Fruit fly (Drosophila melanogaster): ENCODE measurements around the gene rdgB.

Gene rdgB

DNA sequence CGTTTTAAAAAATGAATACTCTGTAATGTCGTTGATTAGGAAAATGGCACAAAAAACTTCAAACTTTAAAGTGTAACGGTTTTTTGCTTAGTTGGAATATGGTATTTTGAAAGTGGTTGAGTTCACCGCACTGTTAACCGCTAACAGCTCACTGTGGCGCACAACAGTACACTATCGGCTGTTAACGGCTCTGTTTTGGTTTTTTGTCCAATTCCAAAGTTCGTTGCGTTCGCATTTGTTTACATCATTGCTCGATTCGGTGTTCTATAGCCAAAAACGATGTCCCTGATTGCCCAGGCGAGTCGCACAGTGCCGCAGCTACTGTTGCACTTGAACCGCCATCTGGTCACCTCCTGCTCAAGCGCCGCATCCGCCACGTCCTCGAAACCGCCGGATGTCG is 48.9 kb downstream of the rdgB start, which contains the start of gene CG11095 (continued):
- TF ChIP-seq abd-A (tag; optimal IDR thresholded peaks at IDR 0.05) (no peak), CG10274 (GFP tag; optimal IDR thresholded peaks at IDR 0.05) (no peak), CG10147 (GFP tag; optimal IDR thresholded peaks at IDR 0.05) (no peak), Kr (GFP tag; optimal IDR thresholded peaks at IDR 0.05) (no peak), sna (GFP tag; IDR thresholded peaks at IDR 0.05; ENCODE audit: partially characterized antibody) (0 out of 2 replicates have a peak, but pooled peaks have one; percentile 34), ash1 (GFP tag; optimal IDR thresholded peaks at IDR 0.05) (no peak), CG13894 (tag; optimal IDR thresholded peaks at IDR 0.05) (no peak), CG15011 (GFP tag; optimal IDR thresholded peaks at IDR 0.05) (no peak), gcm2 (GFP tag; optimal IDR thresholded peaks at IDR 0.05) (no peak), CG17186 (GFP tag; optimal IDR thresholded peaks at IDR 0.05) (peak; percentile 99), nerfin-2 (GFP tag; IDR thresholded peaks at IDR 0.05; ENCODE audit: partially characterized antibody) (no peak), Sry-δ (GFP tag; optimal IDR thresholded peaks at IDR 0.05) (peak; percentile 43), Lpt (GFP tag; optimal IDR thresholded peaks at IDR 0.05) (no peak), mld (GFP tag; IDR thresholded peaks at IDR 0.05; ENCODE audit: partially characterized antibody) (0 out of 3 replicates have a peak, but pooled peaks have one; percentile 56), az2 (GFP tag; optimal IDR thresholded peaks at IDR 0.05) (no peak), aop (GFP tag; IDR thresholded peaks at IDR 0.05) (no peak), MESR4 (GFP tag; optimal IDR thresholded peaks at IDR 0.05) (peak; percentile 24), CG2129 (GFP tag; IDR thresholded peaks at IDR 0.05; ENCODE audit: partially characterized antibody) (0 out of 2 replicates have a peak, but pooled peaks have one; percentile 21), zen (tag; optimal IDR thresholded peaks at IDR 0.05) (no peak), CG11085 (GFP tag; IDR thresholded peaks at IDR 0.05) (no peak), Pdp1 (GFP tag; optimal IDR thresholded peaks at IDR 0.05) (peak in 1 of 2 experiments; percentile 65), knrl (GFP tag; IDR thresholded peaks at IDR 0.05; ENCODE audit: partially characterized antibody) (peak; percentile 51; the same call in 1 of the 3 replicates), NC2β (GFP tag; optimal IDR thresholded peaks at IDR 0.05) (no peak), bigmax (GFP tag; optimal IDR thresholded peaks at IDR 0.05) (no peak), CG31441 (GFP tag; IDR thresholded peaks at IDR 0.05) (no peak), CG7271 (tag; optimal IDR thresholded peaks at IDR 0.05) (no peak), run (tag; optimal IDR thresholded peaks at IDR 0.05) (no peak), kay (GFP tag; optimal IDR thresholded peaks at IDR 0.05) (no peak), CG9876 (GFP tag; optimal IDR thresholded peaks at IDR 0.05) (no peak), CG11456 (GFP tag; IDR thresholded peaks at IDR 0.05) (no peak), ac (GFP tag; optimal IDR thresholded peaks at IDR 0.05) (no peak), Nf-YA (GFP tag; IDR thresholded peaks at IDR 0.05) (no peak), scrt (GFP tag; optimal IDR thresholded peaks at IDR 0.05) (no peak), ranshi (GFP tag; IDR thresholded peaks at IDR 0.05) (no peak), caup (GFP tag; optimal IDR thresholded peaks at IDR 0.05; ENCODE audit: severe bottlenecking) (no peak), chinmo (GFP tag; IDR thresholded peaks at IDR 0.05; ENCODE audit: partially characterized antibody) (no peak), tap (tag; optimal IDR thresholded peaks at IDR 0.05) (no peak), fru (optimal IDR thresholded peaks at IDR 0.05) (no peak), sob (GFP tag; IDR thresholded peaks at IDR 0.05) (no peak), Mad (GFP tag; optimal IDR thresholded peaks at IDR 0.05) (no peak), row (GFP tag; IDR thresholded peaks at IDR 0.05) (no peak), Rx (GFP tag; IDR thresholded peaks at IDR 0.05) (no peak), HHEX (GFP tag; optimal IDR thresholded peaks at IDR 0.05) (no peak), E2f2 (GFP tag; IDR thresholded peaks at IDR 0.05) (0 out of 2 replicates have a peak, but pooled peaks have one; percentile 35), dm (GFP tag; optimal IDR thresholded peaks at IDR 0.05) (no peak), CG8281 (tag; optimal IDR thresholded peaks at IDR 0.05) (no peak), CG2712 (tag; optimal IDR thresholded peaks at IDR 0.05) (peak; percentile 0), lilli (GFP tag; optimal IDR thresholded peaks at IDR 0.05) (no peak), CG16815 (GFP tag; optimal IDR thresholded peaks at IDR 0.05) (no peak), CG11696 (GFP tag; IDR thresholded peaks at IDR 0.05) (no peak), eyg (GFP tag; optimal IDR thresholded peaks at IDR 0.05) (no peak)
